Fruit fly (Drosophila melanogaster) whole organism, prepupa: ENCODE measurements around the gene CG17221.

Experiments
- CG10631 ChIP-seq: fragments of 200-800 bp; sonication (Bioruptor generic); optimal IDR thresholded peaks from 2 replicates; lab custom pipeline; 2016; ENCODE audit warnings: missing biosample characterization, missing genetic modification characterization
- CG10669 ChIP-seq: fragments of 200-800 bp; sonication (Bioruptor generic); optimal IDR thresholded peaks from 3 replicates; lab custom pipeline; 2018; ENCODE audit warnings: missing biosample characterization, mild to moderate bottlenecking, missing genetic modification characterization, moderate library complexity
- CG11762 ChIP-seq: fragments of 200-800 bp; sonication (Bioruptor generic); optimal IDR thresholded peaks from 3 replicates; lab custom pipeline; 2016; ENCODE audit warnings: missing biosample characterization, missing genetic modification characterization; ENCODE audit not compliant: insufficient read depth
- CG15336 ChIP-seq: fragments of 200-800 bp; sonication (Bioruptor generic); IDR thresholded peaks from 2 replicates; pipeline ENCODE4 v1.3.6; 2022; ENCODE audit warnings: missing biosample characterization, missing genetic modification characterization
- CG3032 ChIP-seq: fragments of 200-800 bp; optimal IDR thresholded peaks from 2 replicates; lab custom pipeline; 2019; ENCODE audit warnings: missing biosample characterization, mild to moderate bottlenecking, missing genetic modification characterization, moderate library complexity
- CG31627 ChIP-seq: fragments of 200-800 bp; sonication (Bioruptor generic); optimal IDR thresholded peaks from 3 replicates; lab custom pipeline; 2016; ENCODE audit warnings: missing biosample characterization, missing genetic modification characterization
- CG3919 ChIP-seq: fragments of 200-800 bp; sonication (Bioruptor generic); optimal IDR thresholded peaks from 3 replicates; lab custom pipeline; 2016; ENCODE audit warnings: missing biosample characterization, missing genetic modification characterization
- CG4318 ChIP-seq: fragments of 200-800 bp; sonication (Bioruptor generic); optimal IDR thresholded peaks from 3 replicates; lab custom pipeline; 2017; ENCODE audit warnings: missing biosample characterization, mild to moderate bottlenecking, missing genetic modification characterization
- CG6163 ChIP-seq: fragments of 200-800 bp; sonication (Bioruptor generic); IDR thresholded peaks from 3 replicates; pipeline ENCODE4 v1.3.6; 2022; ENCODE audit warnings: missing biosample characterization, missing genetic modification characterization
- CG6792 ChIP-seq: fragments of 200-800 bp; sonication (Bioruptor generic); optimal IDR thresholded peaks from 3 replicates; lab custom pipeline; 2016; ENCODE audit warnings: missing biosample characterization, missing genetic modification characterization
- CG6854 ChIP-seq: fragments of 200-800 bp; sonication (Bioruptor generic); optimal IDR thresholded peaks from 2 replicates; lab custom pipeline; 2017; ENCODE audit warnings: missing biosample characterization, mild to moderate bottlenecking, missing genetic modification characterization
- CG8119 ChIP-seq: fragments of 200-800 bp; sonication (Bioruptor generic); IDR thresholded peaks from 3 replicates; pipeline ENCODE4 v1.3.6; 2022; ENCODE audit warnings: missing biosample characterization, missing genetic modification characterization
- Eip75B ChIP-seq: fragments of 200-800 bp; sonication (Bioruptor generic); optimal IDR thresholded peaks from 3 replicates; lab custom pipeline; 2016; ENCODE audit warnings: missing biosample characterization, missing genetic modification characterization
- Eip78C ChIP-seq: fragments of 200-800 bp; sonication (Bioruptor generic); peaks from one replicate; lab custom pipeline; 2016; ENCODE audit warnings: missing biosample characterization, missing genetic modification characterization
- Ets21C ChIP-seq: fragments of 200-800 bp; sonication (Bioruptor generic); optimal IDR thresholded peaks from 3 replicates; lab custom pipeline; 2016; ENCODE audit warnings: missing biosample characterization, missing genetic modification characterization
- Ets96B ChIP-seq: fragments of 200-800 bp; optimal IDR thresholded peaks from 2 replicates; lab custom pipeline; 2019; ENCODE audit warnings: missing biosample characterization, mild to moderate bottlenecking, missing genetic modification characterization, moderate library complexity
- Gug ChIP-seq: fragments of 200-800 bp; sonication (Bioruptor generic); IDR thresholded peaks from 2 replicates; pipeline ENCODE4 v1.3.6; 2022; ENCODE audit warnings: missing biosample characterization, missing genetic modification characterization
- Hr38 ChIP-seq: sonication (Bioruptor generic); optimal IDR thresholded peaks from 2 replicates; lab custom pipeline; 2016; ENCODE audit warnings: missing biosample characterization, missing genetic modification characterization
- Hr4 ChIP-seq: fragments of 200-800 bp; sonication (Bioruptor generic); optimal IDR thresholded peaks from 3 replicates; lab custom pipeline; 2016; ENCODE audit warnings: missing biosample characterization, missing genetic modification characterization
- Met ChIP-seq: fragments of 200-800 bp; sonication (Bioruptor generic); optimal IDR thresholded peaks from 3 replicates; lab custom pipeline; 2016; ENCODE audit warnings: missing biosample characterization, missing genetic modification characterization
- OdsH ChIP-seq: fragments of 200-800 bp; sonication (Bioruptor generic); optimal IDR thresholded peaks from 3 replicates; lab custom pipeline; 2016; ENCODE audit warnings: missing biosample characterization, missing genetic modification characterization
- Smox ChIP-seq: fragments of 200-800 bp; sonication (Bioruptor generic); optimal IDR thresholded peaks from 3 replicates; lab custom pipeline; 2016; ENCODE audit warnings: missing biosample characterization, missing genetic modification characterization
- Sox14 ChIP-seq: fragments of 200-800 bp; sonication (Bioruptor generic); optimal IDR thresholded peaks from 3 replicates; lab custom pipeline; 2016; ENCODE audit warnings: missing biosample characterization, missing genetic modification characterization
- achi ChIP-seq: fragments of 200-800 bp; sonication (Bioruptor generic); optimal IDR thresholded peaks from 3 replicates; lab custom pipeline; 2016; ENCODE audit warnings: missing biosample characterization, missing genetic modification characterization
- cyc ChIP-seq: fragments of 200-800 bp; sonication (Bioruptor generic); optimal IDR thresholded peaks from 3 replicates; lab custom pipeline; 2016; ENCODE audit warnings: missing biosample characterization, missing genetic modification characterization
- dac ChIP-seq: fragments of 200-800 bp; sonication (Bioruptor generic); optimal IDR thresholded peaks from 2 replicates; lab custom pipeline; 2017; ENCODE audit warnings: missing biosample characterization, mild to moderate bottlenecking, missing genetic modification characterization
- eg ChIP-seq: fragments of 200-800 bp; sonication (Bioruptor generic); IDR thresholded peaks from 3 replicates; pipeline ENCODE4 v1.3.6; 2022; ENCODE audit warnings: missing biosample characterization, missing genetic modification characterization
- esn ChIP-seq: fragments of 200-800 bp; sonication (Bioruptor generic); optimal IDR thresholded peaks from 2 replicates; lab custom pipeline; 2016; ENCODE audit warnings: missing biosample characterization, mild to moderate bottlenecking, missing genetic modification characterization, moderate library complexity
- fd59A ChIP-seq: fragments of 200-800 bp; sonication (Bioruptor generic); optimal IDR thresholded peaks from 2 replicates; lab custom pipeline; 2017; ENCODE audit warnings: missing biosample characterization, mild to moderate bottlenecking, missing genetic modification characterization, missing genetic modification reagents
- fd85E ChIP-seq: fragments of 200-800 bp; sonication (Bioruptor generic); optimal IDR thresholded peaks from 3 replicates; lab custom pipeline; 2016; ENCODE audit warnings: missing biosample characterization, missing genetic modification characterization
- fkh ChIP-seq: fragments of 200-800 bp; sonication (Bioruptor generic); optimal IDR thresholded peaks from 3 replicates; lab custom pipeline; 2017; ENCODE audit warnings: missing biosample characterization, mild to moderate bottlenecking, missing genetic modification characterization, moderate library complexity
- lz ChIP-seq: fragments of 200-800 bp; sonication (Bioruptor generic); optimal IDR thresholded peaks from 3 replicates; lab custom pipeline; 2016; ENCODE audit warnings: missing biosample characterization, missing genetic modification characterization
- pdm3 ChIP-seq: fragments of 200-800 bp; sonication (Bioruptor generic); optimal IDR thresholded peaks from 3 replicates; lab custom pipeline; 2016; ENCODE audit warnings: missing biosample characterization, missing genetic modification characterization
- spab ChIP-seq: fragments of 200-800 bp; sonication (Bioruptor generic); optimal IDR thresholded peaks from 2 replicates; lab custom pipeline; 2017; ENCODE audit warnings: missing biosample characterization, mild to moderate bottlenecking, missing genetic modification characterization, missing genetic modification reagents
- ss ChIP-seq, 2 experiments: fragments of 200-800 bp; sonication (Bioruptor generic); optimal IDR thresholded peaks; 2 replicates in 1 of 2; 3 replicates in 1 of 2; lab custom pipeline; 2017 to 2018; ENCODE audit warnings: mild to moderate bottlenecking in 2 of 2, missing biosample characterization in 2 of 2, missing genetic modification characterization in 2 of 2, moderate library complexity in 1 of 2
- svp ChIP-seq: fragments of 200-800 bp; sonication (Bioruptor generic); peaks from one replicate; lab custom pipeline; 2016; ENCODE audit warnings: missing biosample characterization, missing genetic modification characterization
- topi ChIP-seq: fragments of 200-800 bp; sonication (Bioruptor generic); optimal IDR thresholded peaks from 3 replicates; lab custom pipeline; 2016; ENCODE audit warnings: missing biosample characterization, missing genetic modification characterization
- vri ChIP-seq: fragments of 200-800 bp; sonication (Bioruptor generic); optimal IDR thresholded peaks from 3 replicates; lab custom pipeline; 2016; ENCODE audit warnings: missing biosample characterization, mild to moderate bottlenecking, missing genetic modification characterization

The CG17221 gene

dm6 chr2L:3055710-3056447, 16.1 kb downstream of the CG17221 start (continued):
- TF ChIP-seq OdsH (GFP tag; lab: Kevin White, UChicago) (peak; percentile 63), Ets21C (GFP tag; lab: Kevin White, UChicago) (peak; percentile 56), lz (peak; percentile 71), CG6163 (GFP tag; lab: Robert Waterston, UW) (no peak), Smox (GFP tag; lab: Kevin White, UChicago) (peak; percentile 63), fd59A (GFP tag; lab: Kevin White, UChicago) (peak; percentile 50), dac (GFP tag; lab: Kevin White, UChicago) (no peak), CG3919 (GFP tag; lab: Kevin White, UChicago) (peak; percentile 49), pdm3 (GFP tag; lab: Kevin White, UChicago) (peak; percentile 68), fd85E (no peak)

- TF ChIP-seq eg (GFP tag; lab: Robert Waterston, UW) (peak; percentile 42; the same call in 1 of the 3 replicates), CG6854 (GFP tag; lab: Kevin White, UChicago) (peak; percentile 15), CG4318 (GFP tag; lab: Kevin White, UChicago) (no peak), CG15336 (GFP tag; lab: Robert Waterston, UW) (0 out of 2 replicates have a peak, but pooled peaks have one; percentile 20), CG6163 (GFP tag; lab: Robert Waterston, UW) (peak; percentile 28; the same call in 1 of the 3 replicates), Eip78C (GFP tag; lab: Kevin White, UChicago) (no peak), Met (GFP tag; lab: Kevin White, UChicago) (no peak), CG3919 (GFP tag; lab: Kevin White, UChicago) (peak; percentile 12), Sox14 (no peak), ss (GFP tag; optimal IDR thresholded peaks at IDR 0.05; lab: Kevin White, UChicago) (peak in 1 of 2 experiments; percentile 28), spab (GFP tag; lab: Kevin White, UChicago) (no peak)
Observed at dm6 chr2L:3056448-3056790, 16.6 kb downstream of the CG17221 start, which contains the start of gene FASN1. FASN1 (plus strand) TSS chr2L:3056598.

- peak; percentile 94 for TF ChIP-seq svp (GFP tag; lab: Kevin White, UChicago)
- peak; percentile 12 for TF ChIP-seq CG6792 (GFP tag; lab: Kevin White, UChicago)
- no peak for TF ChIP-seq cyc (GFP tag; lab: Kevin White, UChicago)
- peak; percentile 56 for TF ChIP-seq vri
- TF ChIP-seq Eip78C (GFP tag; lab: Kevin White, UChicago), result peak; percentile 52
- TF ChIP-seq fkh (GFP tag; lab: Kevin White, UChicago), result peak; percentile 82
Observed at dm6 chr2L:3057951-3058771, 18.4 kb downstream of the CG17221 start.

dm6 chr2L:3058772-3059623, 19.2 kb downstream of the CG17221 start:
- TF ChIP-seq ss (GFP tag; optimal IDR thresholded peaks at IDR 0.05; lab: Kevin White, UChicago) (no peak), CG6163 (GFP tag; lab: Robert Waterston, UW) (peak; percentile 63; the same call in 2 of the 3 replicates), CG11762 (GFP tag; lab: Kevin White, UChicago) (no peak), Hr4 (GFP tag; lab: Kevin White, UChicago) (peak; percentile 56), CG8119 (GFP tag; lab: Robert Waterston, UW) (peak; percentile 39; the same call in 2 of the 3 replicates), fd59A (GFP tag; lab: Kevin White, UChicago) (no peak), CG4318 (GFP tag; lab: Kevin White, UChicago) (no peak), Ets96B (tag; lab: Kevin White, UChicago) (no peak), CG6792 (GFP tag; lab: Kevin White, UChicago) (no peak), CG10669 (no peak), Eip75B (GFP tag; lab: Kevin White, UChicago) (no peak), topi (no peak), OdsH (GFP tag; lab: Kevin White, UChicago) (no peak), Gug (GFP tag; lab: Robert Waterston, UW) (peak; percentile 29; the same call in 1 of the 2 replicates), eg (GFP tag; lab: Robert Waterston, UW) (peak; percentile 44), CG31627 (GFP tag; lab: Kevin White, UChicago) (peak; percentile 16), svp (GFP tag; lab: Kevin White, UChicago) (peak; percentile 35), CG10631 (GFP tag; lab: Kevin White, UChicago) (peak; percentile 9), CG3032 (tag; lab: Kevin White, UChicago) (no peak), esn (GFP tag; lab: Kevin White, UChicago) (no peak), cyc (GFP tag; lab: Kevin White, UChicago) (peak; percentile 3), Smox (GFP tag; lab: Kevin White, UChicago) (no peak), CG15336 (GFP tag; lab: Robert Waterston, UW) (peak; percentile 51), achi (GFP tag; lab: Kevin White, UChicago) (no peak), Met (GFP tag; lab: Kevin White, UChicago) (peak; percentile 4), pdm3 (GFP tag; lab: Kevin White, UChicago) (peak; percentile 31), Hr38 (GFP tag; lab: Kevin White, UChicago) (no peak), dac (GFP tag; lab: Kevin White, UChicago) (no peak)
